Fruit fly (Drosophila melanogaster) whole organism, embryonic: ENCODE results near the gene CG31278.
A peak's percentile ranks its signal among the peaks of the same experiment; 100 is the strongest.

Experiments
- Asciz ChIP-seq: fragments of 200-800 bp; sonication (Bioruptor generic); optimal IDR thresholded peaks from 2 replicates; lab custom pipeline; 2017; ENCODE audit warnings: missing biosample characterization, mild to moderate bottlenecking, missing genetic modification characterization, missing genetic modification reagents
- CG12155 ChIP-seq: fragments of 200-800 bp; sonication (Bioruptor generic); optimal IDR thresholded peaks from 3 replicates; lab custom pipeline; 2016; ENCODE audit warnings: missing biosample characterization, missing genetic modification characterization
- CG12391 ChIP-seq: fragments of 200-800 bp; sonication (Bioruptor generic); optimal IDR thresholded peaks from 3 replicates; lab custom pipeline; 2018; ENCODE audit warnings: missing biosample characterization, mild to moderate bottlenecking, missing genetic modification characterization, moderate library complexity
- CG12942 ChIP-seq: fragments of 200-800 bp; sonication (Bioruptor generic); optimal IDR thresholded peaks from 3 replicates; lab custom pipeline; 2016; ENCODE audit warnings: missing biosample characterization, missing genetic modification characterization
- CG13287 ChIP-seq: fragments of 200-800 bp; sonication (Bioruptor generic); IDR thresholded peaks from 2 replicates; pipeline ENCODE4 v1.3.6; 2022; ENCODE audit warnings: missing biosample characterization, missing genetic modification characterization; ENCODE audit not compliant: partially characterized antibody
- CG13775 ChIP-seq: fragments of 200-800 bp; sonication (Bioruptor generic); optimal IDR thresholded peaks from 3 replicates; lab custom pipeline; 2017; ENCODE audit warnings: missing biosample characterization, mild to moderate bottlenecking, missing genetic modification characterization
- CG14014 ChIP-seq: fragments of 200-800 bp; sonication (Bioruptor generic); IDR thresholded peaks from 2 replicates; pipeline ENCODE4 v1.3.6; 2022; ENCODE audit warnings: missing biosample characterization, missing genetic modification characterization
- CG15514 ChIP-seq: fragments of 200-800 bp; sonication (Bioruptor generic); optimal IDR thresholded peaks from 3 replicates; lab custom pipeline; 2017; ENCODE audit warnings: missing biosample characterization, missing genetic modification characterization, mild to moderate bottlenecking, moderate library complexity, missing genetic modification reagents
- CG17829 ChIP-seq: fragments of 200-800 bp; optimal IDR thresholded peaks from 2 replicates; lab custom pipeline; 2019; ENCODE audit warnings: missing biosample characterization, mild to moderate bottlenecking, missing genetic modification characterization, moderate library complexity
- CG18476 ChIP-seq: fragments of 200-800 bp; sonication (Bioruptor generic); optimal IDR thresholded peaks from 2 replicates; lab custom pipeline; 2016; ENCODE audit warnings: missing biosample characterization, mild to moderate bottlenecking, missing genetic modification characterization
- CG18764 ChIP-seq: fragments of 200-800 bp; sonication (Bioruptor generic); optimal IDR thresholded peaks from 3 replicates; lab custom pipeline; 2016; ENCODE audit warnings: missing biosample characterization, missing genetic modification characterization
- CG2120 ChIP-seq: fragments of 200-800 bp; sonication (Bioruptor generic); optimal IDR thresholded peaks from 3 replicates; lab custom pipeline; 2016; ENCODE audit warnings: missing biosample characterization, missing genetic modification characterization
- CG4820 ChIP-seq: fragments of 200-800 bp; sonication (Bioruptor generic); optimal IDR thresholded peaks from 3 replicates; lab custom pipeline; 2016; ENCODE audit warnings: missing biosample characterization, missing genetic modification characterization
- CG6813 ChIP-seq: fragments of 200-800 bp; sonication (Bioruptor generic); optimal IDR thresholded peaks from 2 replicates; lab custom pipeline; 2017; ENCODE audit warnings: missing biosample characterization, missing genetic modification characterization, mild to moderate bottlenecking, moderate library complexity, missing genetic modification reagents
- CG8388 ChIP-seq: fragments of 200-800 bp; sonication (Bioruptor generic); optimal IDR thresholded peaks from 2 replicates; lab custom pipeline; 2019; ENCODE audit warnings: missing biosample characterization, mild to moderate bottlenecking, missing genetic modification characterization, moderate library complexity
- CG9727 ChIP-seq: fragments of 200-800 bp; sonication (Bioruptor generic); optimal IDR thresholded peaks from 3 replicates; lab custom pipeline; 2017; ENCODE audit warnings: missing biosample characterization, mild to moderate bottlenecking, missing genetic modification characterization
- CG9932 ChIP-seq: fragments of 200-800 bp; sonication (Bioruptor generic); IDR thresholded peaks from 2 replicates; pipeline ENCODE4 v1.3.6; 2022; ENCODE audit warnings: missing biosample characterization, missing genetic modification characterization
- CHES-1-like ChIP-seq: fragments of 200-800 bp; sonication (Bioruptor generic); optimal IDR thresholded peaks from 2 replicates; lab custom pipeline; 2016; ENCODE audit warnings: missing biosample characterization, missing genetic modification characterization
- E2f2 ChIP-seq: fragments of 200-800 bp; sonication (Bioruptor generic); IDR thresholded peaks from 2 replicates; pipeline ENCODE4 v1.3.6; 2022; ENCODE audit warnings: missing biosample characterization, missing genetic modification characterization
- Ets97D ChIP-seq: fragments of 200-800 bp; sonication (Bioruptor generic); optimal IDR thresholded peaks from 3 replicates; lab custom pipeline; 2016; ENCODE audit warnings: missing biosample characterization, missing genetic modification characterization
- H15 ChIP-seq: fragments of 200-800 bp; sonication (Bioruptor generic); IDR thresholded peaks from 3 replicates; pipeline ENCODE4 v1.3.6; 2022; ENCODE audit warnings: missing biosample characterization, missing genetic modification characterization
- Jarid2 ChIP-seq: fragments of 200-800 bp; sonication (Bioruptor generic); optimal IDR thresholded peaks from 3 replicates; lab custom pipeline; 2017; ENCODE audit warnings: mild to moderate bottlenecking, missing biosample characterization, missing genetic modification reagents, missing genetic modification characterization
- MESR4 ChIP-seq: fragments of 200-800 bp; sonication (Bioruptor generic); optimal IDR thresholded peaks from 2 replicates; lab custom pipeline; 2018; ENCODE audit warnings: missing biosample characterization, mild to moderate bottlenecking, missing genetic modification characterization, moderate library complexity
- Max ChIP-seq: fragments of 200-800 bp; sonication (Bioruptor generic); optimal IDR thresholded peaks from 2 replicates; lab custom pipeline; 2016; ENCODE audit warnings: missing biosample characterization, mild to moderate bottlenecking, missing genetic modification characterization
- Myb ChIP-seq: fragments of 200-800 bp; sonication (Bioruptor generic); optimal IDR thresholded peaks from 2 replicates; lab custom pipeline; 2016; ENCODE audit warnings: missing biosample characterization, missing genetic modification characterization
- Pdp1 ChIP-seq, 2 experiments: fragments of 200-800 bp; sonication (Bioruptor generic); optimal IDR thresholded peaks; 3 replicates each; lab custom pipeline; 2016; ENCODE audit warnings: missing biosample characterization in 2 of 2, missing genetic modification characterization in 2 of 2, mild to moderate bottlenecking in 1 of 2, moderate library complexity in 1 of 2
- Sox102F ChIP-seq: fragments of 200-800 bp; sonication (Bioruptor generic); optimal IDR thresholded peaks from 2 replicates; lab custom pipeline; 2018; ENCODE audit warnings: missing biosample characterization, mild to moderate bottlenecking, missing genetic modification characterization, moderate library complexity
- Spps ChIP-seq: fragments of 200-800 bp; sonication (Bioruptor generic); optimal IDR thresholded peaks from 2 replicates; lab custom pipeline; 2018; ENCODE audit warnings: missing biosample characterization, mild to moderate bottlenecking, missing genetic modification characterization
- bab2 ChIP-seq: fragments of 200-800 bp; sonication (Bioruptor generic); optimal IDR thresholded peaks from 2 replicates; lab custom pipeline; 2016; ENCODE audit warnings: missing biosample characterization, missing genetic modification characterization
- bsh ChIP-seq, 2 experiments: fragments of 200-800 bp; sonication (Bioruptor generic); optimal IDR thresholded peaks; 2 replicates each; lab custom pipeline; 2017 to 2018; ENCODE audit warnings: mild to moderate bottlenecking in 2 of 2, missing biosample characterization in 2 of 2, missing genetic modification characterization in 2 of 2, moderate library complexity in 1 of 2
- ems ChIP-seq: fragments of 200-800 bp; sonication (Bioruptor generic); optimal IDR thresholded peaks from 3 replicates; lab custom pipeline; 2016; ENCODE audit warnings: missing biosample characterization, missing genetic modification characterization
- ewg ChIP-seq: fragments of 200-800 bp; sonication (Bioruptor generic); optimal IDR thresholded peaks from 3 replicates; lab custom pipeline; 2017; ENCODE audit warnings: mild to moderate bottlenecking, missing biosample characterization, missing genetic modification reagents, missing genetic modification characterization
- exex ChIP-seq: fragments of 200-800 bp; sonication (Bioruptor generic); optimal IDR thresholded peaks from 4 replicates; lab custom pipeline; 2018; ENCODE audit warnings: missing biosample characterization, mild to moderate bottlenecking, missing genetic modification characterization, moderate library complexity
- fd96Cb ChIP-seq: fragments of 200-800 bp; sonication (Bioruptor generic); optimal IDR thresholded peaks from 2 replicates; lab custom pipeline; 2018; ENCODE audit warnings: missing biosample characterization, mild to moderate bottlenecking, missing genetic modification characterization, moderate library complexity
- gcm ChIP-seq: fragments of 200-800 bp; sonication (Bioruptor generic); optimal IDR thresholded peaks from 2 replicates; lab custom pipeline; 2019; ENCODE audit warnings: missing biosample characterization, mild to moderate bottlenecking, missing genetic modification characterization, moderate library complexity
- gem ChIP-seq: fragments of 200-800 bp; sonication (Bioruptor generic); optimal IDR thresholded peaks from 2 replicates; lab custom pipeline; 2019; ENCODE audit warnings: missing biosample characterization, mild to moderate bottlenecking, missing genetic modification characterization, moderate library complexity
- gro ChIP-seq: fragments of 200-800 bp; sonication (Bioruptor generic); optimal IDR thresholded peaks from 2 replicates; lab custom pipeline; 2016; ENCODE audit warnings: missing biosample characterization, missing genetic modification characterization
- gt ChIP-seq: fragments of 200-800 bp; sonication (Bioruptor generic); IDR thresholded peaks from 2 replicates; pipeline ENCODE4 v1.3.6; 2022; ENCODE audit warnings: missing biosample characterization, missing genetic modification characterization
- hbn ChIP-seq: fragments of 200-800 bp; sonication (Bioruptor generic); IDR thresholded peaks from 2 replicates; pipeline ENCODE4 v1.3.6; 2022; ENCODE audit warnings: missing biosample characterization, missing genetic modification characterization; ENCODE audit not compliant: partially characterized antibody
- lola ChIP-seq, 3 experiments: fragments of >200 bp in 2 of 3; fragments of 200-800 bp in 1 of 3; sonication (Bioruptor generic) in 1 of 3; optimal IDR thresholded peaks; 2 replicates each; lab custom pipeline; 2017 to 2019; ENCODE audit warnings: missing biosample characterization in 3 of 3, missing genetic modification characterization in 3 of 3, mild to moderate bottlenecking in 1 of 3, moderate library complexity in 1 of 3
- luna ChIP-seq: fragments of 200-800 bp; sonication (Bioruptor generic); optimal IDR thresholded peaks from 2 replicates; lab custom pipeline; 2016; ENCODE audit warnings: missing biosample characterization, missing genetic modification characterization
- nerfin-1 ChIP-seq: fragments of 200-800 bp; sonication (Bioruptor generic); optimal IDR thresholded peaks from 3 replicates; lab custom pipeline; 2019; ENCODE audit warnings: missing biosample characterization, mild to moderate bottlenecking, missing genetic modification characterization, moderate library complexity
- pan ChIP-seq, 4 experiments: fragments of >200 bp in 3 of 4; fragments of 200-800 bp in 1 of 4; sonication (Bioruptor generic) in 1 of 4; optimal IDR thresholded peaks in 3 of 4; IDR thresholded peaks in 1 of 4; 2 replicates each; pipeline versions ENCODE4 v1.3.6 to Lab custom; 2017 to 2022; ENCODE audit warnings: missing biosample characterization in 2 of 4, missing genetic modification characterization in 2 of 4, mixed read lengths in 1 of 4
- prd ChIP-seq, 3 experiments: fragments of >200 bp in 2 of 3; fragments of 200-800 bp in 1 of 3; sonication (Bioruptor generic) in 1 of 3; optimal IDR thresholded peaks in 2 of 3; IDR thresholded peaks in 1 of 3; 2 replicates in 2 of 3; 3 replicates in 1 of 3; pipeline versions ENCODE4 v1.3.6 to Lab custom; 2017 to 2022; ENCODE audit warnings: missing biosample characterization in 1 of 3, missing genetic modification characterization in 1 of 3
- pzg ChIP-seq: fragments of 200-800 bp; sonication (Bioruptor generic); optimal IDR thresholded peaks from 3 replicates; lab custom pipeline; 2018; ENCODE audit warnings: missing biosample characterization, mild to moderate bottlenecking, missing genetic modification characterization, moderate library complexity
- tin ChIP-seq: fragments of 200-800 bp; sonication (Bioruptor generic); optimal IDR thresholded peaks from 3 replicates; lab custom pipeline; 2016; ENCODE audit warnings: missing biosample characterization, missing genetic modification characterization
- twi ChIP-seq: fragments of 200-800 bp; optimal IDR thresholded peaks from 2 replicates; lab custom pipeline; 2019; ENCODE audit warnings: missing biosample characterization, mild to moderate bottlenecking, missing genetic modification characterization, moderate library complexity
- tx ChIP-seq: fragments of 200-800 bp; sonication (Bioruptor generic); optimal IDR thresholded peaks from 2 replicates; lab custom pipeline; 2016; ENCODE audit warnings: missing biosample characterization, missing genetic modification characterization

Gene CG31278

DNA sequence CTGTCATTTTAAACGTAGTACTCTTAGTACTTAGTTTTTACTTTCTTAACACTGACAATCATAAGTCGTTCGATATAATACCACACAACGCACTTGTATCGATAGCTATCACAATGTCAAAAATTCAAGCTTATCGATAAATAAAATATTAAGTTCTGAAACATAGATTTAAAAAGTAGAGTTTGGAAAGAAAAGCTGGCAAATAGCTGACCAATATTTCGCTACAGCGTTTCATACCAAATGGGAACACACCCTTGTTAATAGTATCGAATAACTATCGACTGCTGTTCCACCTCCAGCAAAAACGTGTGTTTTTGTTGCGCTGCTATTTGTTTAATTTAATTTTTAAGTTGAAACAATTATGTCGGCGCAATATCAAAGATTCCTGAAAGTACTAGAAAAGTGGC is 11.8 kb downstream of the CG31278 start, which contains the start of the genes pug, CG14683 and CG46459 (continued):
- TF ChIP-seq CG12942 = peak; percentile 4
- TF ChIP-seq pan (optimal IDR thresholded peaks at IDR 0.05; lab: Kevin White, UChicago) = no peak
- TF ChIP-seq pan (GFP tag; optimal IDR thresholded peaks at IDR 0.05 in 1 of 2, IDR thresholded peaks at IDR 0.05 in 1 of 2) = no peak
- peak; percentile 45 for TF ChIP-seq CG17829
- no peak for TF ChIP-seq CG18764 (GFP tag; lab: Kevin White, UChicago)
- TF ChIP-seq CG9727 = peak; percentile 33
- TF ChIP-seq fd96Cb (tag; lab: Kevin White, UChicago) = no peak
- TF ChIP-seq tx (GFP tag; lab: Kevin White, UChicago) = peak; percentile 18
- peak; percentile 21 for TF ChIP-seq bab2 (GFP tag; lab: Kevin White, UChicago)
- no peak for TF ChIP-seq nerfin-1
- TF ChIP-seq gt (GFP tag; lab: Robert Waterston, UW) = no peak
- no peak for TF ChIP-seq H15 (GFP tag; lab: Robert Waterston, UW)
- peak; percentile 5 for TF ChIP-seq twi (tag; lab: Kevin White, UChicago)
- no peak for TF ChIP-seq gcm (GFP tag; lab: Kevin White, UChicago)
- peak; percentile 45 for TF ChIP-seq MESR4 (GFP tag; lab: Kevin White, UChicago)
- 0 out of 2 replicates have a peak, but pooled peaks have one; percentile 14 for TF ChIP-seq CG14014 (GFP tag; lab: Robert Waterston, UW)
- peak; percentile 24 for TF ChIP-seq CG18476 (GFP tag; lab: Kevin White, UChicago)
- TF ChIP-seq E2f2 (GFP tag; lab: Robert Waterston, UW) = peak; percentile 76
- TF ChIP-seq Myb = peak; percentile 93
- peak; percentile 8 for TF ChIP-seq CG8388 (GFP tag; lab: Kevin White, UChicago)
- TF ChIP-seq Pdp1 (GFP tag; optimal IDR thresholded peaks at IDR 0.05; lab: Kevin White, UChicago) = peak; percentile 61 to 75
- TF ChIP-seq gem (tag; lab: Kevin White, UChicago) = peak; percentile 49
- peak; percentile 25 for TF ChIP-seq Max (GFP tag; lab: Kevin White, UChicago)
- peak; percentile 36 for TF ChIP-seq luna (GFP tag; lab: Kevin White, UChicago)
- TF ChIP-seq Jarid2 (GFP tag; lab: Kevin White, UChicago) = no peak
- peak; percentile 21 for TF ChIP-seq CG4820 (GFP tag; lab: Kevin White, UChicago)
- TF ChIP-seq pzg (GFP tag; lab: Kevin White, UChicago) = peak; percentile 68
- TF ChIP-seq CG13287 = peak; percentile 99
- TF ChIP-seq CG15514 (GFP tag; lab: Kevin White, UChicago) = peak; percentile 22
- TF ChIP-seq exex (tag; lab: Kevin White, UChicago) = no peak
- TF ChIP-seq ems (GFP tag; lab: Kevin White, UChicago) = peak; percentile 66
- no peak for TF ChIP-seq prd (optimal IDR thresholded peaks at IDR 0.05; lab: Kevin White, UChicago)
- peak; percentile 48; the same call in 1 of the 3 replicates for TF ChIP-seq prd (GFP tag; IDR thresholded peaks at IDR 0.05; lab: Robert Waterston, UW)
- TF ChIP-seq CG6813 (GFP tag; lab: Kevin White, UChicago) = no peak
- TF ChIP-seq CG13775 (GFP tag; lab: Kevin White, UChicago) = peak; percentile 25
- peak; percentile 31 for TF ChIP-seq CG12155 (GFP tag; lab: Kevin White, UChicago)
- TF ChIP-seq hbn (GFP tag; lab: Robert Waterston, UW) = peak; percentile 97
- TF ChIP-seq ewg (GFP tag; lab: Kevin White, UChicago) = no peak
- TF ChIP-seq bsh (GFP tag; optimal IDR thresholded peaks at IDR 0.05; lab: Kevin White, UChicago) = peak in 1 of 2 experiments; percentile 9
- TF ChIP-seq gro (GFP tag; lab: Kevin White, UChicago) = peak; percentile 70
- TF ChIP-seq CHES-1-like (GFP tag; lab: Kevin White, UChicago) = peak; percentile 24
- TF ChIP-seq Asciz = no peak
- no peak for TF ChIP-seq Spps (tag; lab: Kevin White, UChicago)
- peak; percentile 36 for TF ChIP-seq tin (GFP tag; lab: Kevin White, UChicago)
- peak; percentile 46 for TF ChIP-seq CG12391 (tag; lab: Kevin White, UChicago)
- peak; percentile 64 for TF ChIP-seq CG2120 (GFP tag; lab: Kevin White, UChicago)
- peak; percentile 70 for TF ChIP-seq CG9932 (GFP tag; lab: Robert Waterston, UW)
- peak in 1 of 3 experiments; percentile 26 for TF ChIP-seq lola (GFP tag; optimal IDR thresholded peaks at IDR 0.05; lab: Kevin White, UChicago)
- peak; percentile 11 for TF ChIP-seq Sox102F (GFP tag; lab: Kevin White, UChicago)
- peak; percentile 80 for TF ChIP-seq Ets97D (GFP tag; lab: Kevin White, UChicago)
